Fruit fly (Drosophila melanogaster) S2 (cell line): ENCODE data around the gene alphaTub67C.

ENCODE experiments used
- CG8478 ChIP-seq: fragments of >200 bp; optimal IDR thresholded peaks from 2 replicates; lab custom pipeline; 2018
- CTCF ChIP-seq, 2 experiments: fragments of >200 bp; optimal IDR thresholded peaks; 2 replicates each; lab custom pipeline; 2018

- TF ChIP-seq CTCF (optimal IDR thresholded peaks at IDR 0.05; lab: Kevin White, UChicago) (no peak), CG8478 (no peak)
Measured at dm6 chr3L:9678994-9679393, 2.1 kb upstream of the alphaTub67C start, which contains the start of the genes fry and CG16717.
